Fruit fly (Drosophila melanogaster): ENCODE measurements around the gene Fcp3C.

dm6 chrX:3127564-3127963 lies 46.7 kb downstream of the Fcp3C start:
- TF ChIP-seq pan (optimal IDR thresholded peaks at IDR 0.05) (no peak), ey (GFP tag; optimal IDR thresholded peaks at IDR 0.05) (no peak), N (GFP tag; optimal IDR thresholded peaks at IDR 0.05) (no peak), Abd-B (GFP tag; optimal IDR thresholded peaks at IDR 0.05) (no peak)
